Worm (Caenorhabditis elegans): ENCODE results near the gene toh-1.

The toh-1 gene

DNA sequence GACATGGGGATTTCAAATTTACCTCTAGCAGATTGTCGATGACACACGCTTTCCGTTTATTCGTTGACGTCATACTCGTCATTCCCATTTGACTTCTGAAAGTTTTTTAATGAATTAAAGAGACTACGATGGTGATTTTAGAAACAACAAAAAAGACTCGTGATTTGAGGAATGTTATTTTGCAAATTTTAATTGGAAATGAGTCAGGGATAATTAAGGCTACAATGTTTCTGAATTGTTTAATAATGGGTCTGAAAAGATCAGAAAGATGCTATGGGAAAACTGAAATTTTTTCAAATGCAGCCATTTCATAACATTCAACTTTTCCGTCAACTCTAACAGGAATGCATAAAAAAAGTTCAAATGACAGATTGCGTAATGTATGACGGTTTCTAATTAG lies 43.4 kb downstream of the toh-1 start, which contains the start of gene C44F1.1:
Gene C44F1.1, minus strand, starts transcription at position 101 of the 400 bp plus-strand sequence.
- no peak for TF ChIP-seq klf-2 (GFP tag; conservative IDR thresholded peaks at IDR 0.05)
- no peak for TF ChIP-seq T22C8.4 (GFP tag; IDR thresholded peaks at IDR 0.05)
- TF ChIP-seq tab-1 (GFP tag; IDR thresholded peaks at IDR 0.05): no peak
- TF ChIP-seq ztf-23 (GFP tag; IDR thresholded peaks at IDR 0.05): no peak

DNA sequence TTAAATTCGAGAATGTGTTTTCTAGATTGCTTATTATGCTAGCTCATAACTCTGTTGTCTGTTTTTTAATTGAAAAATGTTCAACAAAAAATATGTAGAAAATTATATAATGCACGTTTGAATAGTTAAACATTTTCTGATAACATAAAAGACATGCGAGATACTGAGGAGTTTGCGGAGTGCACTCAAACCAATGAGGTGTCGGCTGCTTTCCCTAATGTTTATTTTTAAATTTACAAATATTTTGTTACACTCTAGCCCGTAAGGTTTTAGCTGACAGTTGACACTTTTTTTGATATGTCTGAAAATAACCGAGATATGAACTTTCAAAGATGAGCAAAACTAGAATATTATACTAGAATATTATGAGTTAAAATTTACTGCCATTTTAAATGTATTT lies 44.2 kb downstream of the toh-1 start:
- TF ChIP-seq ztf-29 (GFP tag; IDR thresholded peaks at IDR 0.05): no peak
- TF ChIP-seq tab-1 (GFP tag; IDR thresholded peaks at IDR 0.05): no peak
- TF ChIP-seq med-1 (GFP tag; optimal IDR thresholded peaks at IDR 0.05; ENCODE audit: insufficient read depth): no peak
- TF ChIP-seq cog-1 (tag; optimal IDR thresholded peaks at IDR 0.05): no peak
- no peak for TF ChIP-seq klf-2 (GFP tag; conservative IDR thresholded peaks at IDR 0.05)
- TF ChIP-seq T22C8.4 (GFP tag; IDR thresholded peaks at IDR 0.05): no peak
- no peak for TF ChIP-seq flt-1 (GFP tag; IDR thresholded peaks at IDR 0.05)

DNA sequence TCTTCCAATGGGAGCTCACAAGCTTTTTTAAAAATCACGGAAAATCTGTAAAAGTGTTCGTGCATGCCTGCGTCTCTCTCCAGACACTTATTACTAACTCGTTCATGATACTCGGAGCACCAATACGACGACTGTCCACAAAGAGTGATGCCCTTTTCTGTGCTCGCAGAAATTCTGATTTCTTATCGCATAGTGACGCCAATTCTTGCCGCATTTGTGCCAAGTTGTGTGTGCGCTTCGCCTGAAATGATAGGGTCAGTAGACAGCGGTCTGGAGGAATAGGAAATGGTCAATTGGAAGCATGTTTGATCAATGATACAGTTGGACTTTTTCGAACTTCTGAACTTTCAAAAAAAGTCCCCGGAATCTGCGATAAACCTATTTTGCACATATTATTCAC lies 44.8 kb downstream of the toh-1 start:
- TF ChIP-seq klf-2 (GFP tag; conservative IDR thresholded peaks at IDR 0.05) (no peak), cog-1 (tag; optimal IDR thresholded peaks at IDR 0.05) (no peak), ztf-23 (GFP tag; IDR thresholded peaks at IDR 0.05) (no peak), med-1 (GFP tag; optimal IDR thresholded peaks at IDR 0.05; ENCODE audit: insufficient read depth) (no peak), tab-1 (GFP tag; IDR thresholded peaks at IDR 0.05) (no peak), T22C8.4 (GFP tag; IDR thresholded peaks at IDR 0.05) (no peak), ref-1 (GFP tag; conservative IDR thresholded peaks at IDR 0.05) (no peak), ztf-29 (GFP tag; IDR thresholded peaks at IDR 0.05) (no peak), flt-1 (GFP tag; IDR thresholded peaks at IDR 0.05) (no peak)

DNA sequence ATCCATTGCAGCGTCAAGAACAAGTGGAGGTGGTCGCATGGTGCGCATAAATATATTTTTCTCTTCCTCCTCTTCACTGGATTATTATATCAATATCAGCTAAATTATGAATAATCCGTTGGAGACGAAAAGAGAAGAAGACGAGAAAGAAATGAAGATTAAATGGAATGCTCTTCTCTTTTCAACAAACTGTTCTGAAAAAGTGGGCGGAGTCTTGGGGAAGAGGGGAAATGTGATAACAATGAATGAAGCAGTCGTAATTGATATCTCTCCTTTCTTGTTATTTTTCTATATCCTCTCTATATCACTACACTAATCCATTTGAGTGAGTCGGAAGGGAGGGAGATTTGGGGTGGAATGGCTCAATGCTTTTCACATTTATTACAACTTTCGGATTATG lies 49.5 kb downstream of the toh-1 start, which contains the start of gene arcp-1:
Gene arcp-1, minus strand, starts transcription at position 101 of the 400 bp plus-strand sequence.
- no peak for TF ChIP-seq flt-1 (GFP tag; IDR thresholded peaks at IDR 0.05)
- TF ChIP-seq T22C8.4 (GFP tag; IDR thresholded peaks at IDR 0.05): no peak
- no peak for TF ChIP-seq cog-1 (tag; optimal IDR thresholded peaks at IDR 0.05)
- no peak for TF ChIP-seq ztf-29 (GFP tag; IDR thresholded peaks at IDR 0.05)
- no peak for TF ChIP-seq med-1 (GFP tag; optimal IDR thresholded peaks at IDR 0.05; ENCODE audit: insufficient read depth)
- no peak for TF ChIP-seq ref-1 (GFP tag; conservative IDR thresholded peaks at IDR 0.05)
- TF ChIP-seq tab-1 (GFP tag; IDR thresholded peaks at IDR 0.05): no peak
- TF ChIP-seq klf-2 (GFP tag; conservative IDR thresholded peaks at IDR 0.05): no peak
- TF ChIP-seq ztf-23 (GFP tag; IDR thresholded peaks at IDR 0.05): no peak
